Worm (Caenorhabditis elegans): Measurements from ENCODE around the gene C28H8.2.

The C28H8.2 gene

DNA sequence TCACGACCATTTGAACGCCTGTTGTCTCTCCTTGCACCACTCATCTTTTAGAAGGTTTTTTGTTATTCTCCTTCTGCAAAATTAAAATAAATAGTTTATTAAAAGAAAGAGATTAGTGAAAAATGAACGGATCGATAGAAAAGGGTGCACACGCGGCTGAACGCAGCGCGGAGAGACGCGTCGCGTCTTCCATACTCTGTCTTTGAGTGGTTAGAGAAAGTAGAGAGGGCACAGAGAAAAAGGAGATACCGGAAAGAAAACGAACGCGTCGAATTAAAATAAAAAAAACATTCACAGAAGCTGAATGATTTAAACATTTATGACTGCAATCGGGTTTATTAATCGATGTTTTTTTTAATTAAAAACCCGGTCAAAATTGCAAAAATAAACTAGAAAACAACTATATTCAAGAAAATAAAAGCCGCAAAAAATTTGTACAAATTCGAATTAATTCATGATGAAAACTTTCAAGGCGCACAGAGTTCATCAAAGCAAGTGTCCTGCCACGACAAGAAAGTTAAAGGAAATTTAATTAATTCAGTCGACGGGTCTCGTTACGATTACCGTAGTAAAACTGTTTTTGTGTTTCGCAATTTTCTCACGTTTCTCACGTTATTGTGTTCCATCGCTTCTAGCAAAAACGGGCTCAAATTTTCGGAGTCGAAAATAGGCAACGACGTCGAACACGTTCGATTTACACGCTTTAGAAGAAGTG is 38.2 kb downstream of the C28H8.2 start, which contains the start of the genes nono-1 and nop-1:
nono-1 (minus strand) TSS at position 75 of the 715 bp plus-strand sequence.
nop-1 (plus strand) TSS at position 551 of the 715 bp plus-strand sequence.
- TF ChIP-seq mls-2 (tag; optimal IDR thresholded peaks at IDR 0.05) (peak; percentile 22), nhr-237 (tag; optimal IDR thresholded peaks at IDR 0.05) (no peak), flh-1 (GFP tag; optimal IDR thresholded peaks at IDR 0.05) (no peak), sptf-1 (tag; optimal IDR thresholded peaks at IDR 0.05) (no peak), drap-1 (GFP tag; optimal IDR thresholded peaks at IDR 0.05) (no peak), elt-1 (tag; optimal IDR thresholded peaks at IDR 0.05; ENCODE audit: borderline replicate concordance, insufficient read depth) (no peak), mep-1 (tag; optimal IDR thresholded peaks at IDR 0.05) (peak; percentile 10), ham-2 (GFP tag; optimal IDR thresholded peaks at IDR 0.05) (no peak), ces-1 (GFP tag; optimal IDR thresholded peaks at IDR 0.05) (peak; percentile 9), nhr-12 (tag; optimal IDR thresholded peaks at IDR 0.05) (no peak), lin-13 (tag; optimal IDR thresholded peaks at IDR 0.05) (no peak), ceh-83 (GFP tag; optimal IDR thresholded peaks at IDR 0.05) (no peak), unc-120 (tag; optimal IDR thresholded peaks at IDR 0.05; ENCODE audit: poor library complexity, severe bottlenecking) (no peak), ceh-39 (tag; optimal IDR thresholded peaks at IDR 0.05) (peak; percentile 100), nhr-76 (tag; optimal IDR thresholded peaks at IDR 0.05) (no peak), hlh-1 (tag; optimal IDR thresholded peaks at IDR 0.05) (no peak), lin-32 (GFP tag; optimal IDR thresholded peaks at IDR 0.05) (no peak), tbx-8 (GFP tag; optimal IDR thresholded peaks at IDR 0.05) (no peak), sem-2 (GFP tag; optimal IDR thresholded peaks at IDR 0.05) (no peak)

DNA sequence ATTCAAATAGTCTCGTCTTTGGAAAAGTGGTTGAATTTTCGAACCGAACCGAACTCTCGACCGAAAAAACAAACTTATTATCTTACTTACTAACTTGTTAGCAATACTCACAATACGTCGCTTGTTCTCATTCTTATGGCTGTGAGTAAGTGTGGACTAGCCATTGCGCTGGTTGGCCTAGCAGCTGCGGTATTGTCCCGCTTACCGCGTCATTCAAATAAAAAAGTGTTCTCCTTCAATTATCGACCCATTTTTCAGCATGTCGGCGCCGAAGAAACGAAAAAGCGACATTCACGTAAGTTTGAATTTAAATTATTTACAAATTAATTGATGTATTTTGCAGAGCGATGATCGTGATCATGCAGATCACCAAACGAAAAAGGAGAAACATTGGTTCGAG is 38.9 kb downstream of the C28H8.2 start:
- TF ChIP-seq ceh-39 (tag; optimal IDR thresholded peaks at IDR 0.05) (peak; percentile 63), elt-3 (tag; optimal IDR thresholded peaks at IDR 0.05) (no peak), ham-2 (GFP tag; optimal IDR thresholded peaks at IDR 0.05) (peak; percentile 49)

DNA sequence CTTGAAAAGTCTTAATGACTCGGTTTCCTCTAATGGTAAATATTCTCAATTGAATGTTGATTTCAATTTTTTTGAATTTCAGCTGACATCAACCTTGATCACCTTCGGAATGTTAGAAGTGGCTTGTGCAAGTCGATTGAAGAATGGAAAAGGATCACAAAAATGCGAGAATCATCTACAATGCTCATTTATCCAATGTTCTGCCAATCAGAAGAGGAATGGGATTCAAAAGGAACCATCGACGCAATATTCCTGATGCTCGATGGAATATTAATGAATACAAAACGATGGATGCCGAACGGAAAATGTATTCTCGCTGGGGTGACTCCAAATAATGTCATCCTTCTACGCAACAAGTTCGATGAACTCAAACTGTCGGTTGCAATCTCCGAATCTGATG is 41.4 kb downstream of the C28H8.2 start:
- TF ChIP-seq sem-2 (GFP tag; optimal IDR thresholded peaks at IDR 0.05): no peak
- TF ChIP-seq ceh-39 (tag; optimal IDR thresholded peaks at IDR 0.05): no peak
- no peak for TF ChIP-seq mls-2 (tag; optimal IDR thresholded peaks at IDR 0.05)
- TF ChIP-seq unc-39 (tag; optimal IDR thresholded peaks at IDR 0.05): no peak
- TF ChIP-seq blmp-1 (tag; optimal IDR thresholded peaks at IDR 0.05): no peak

DNA sequence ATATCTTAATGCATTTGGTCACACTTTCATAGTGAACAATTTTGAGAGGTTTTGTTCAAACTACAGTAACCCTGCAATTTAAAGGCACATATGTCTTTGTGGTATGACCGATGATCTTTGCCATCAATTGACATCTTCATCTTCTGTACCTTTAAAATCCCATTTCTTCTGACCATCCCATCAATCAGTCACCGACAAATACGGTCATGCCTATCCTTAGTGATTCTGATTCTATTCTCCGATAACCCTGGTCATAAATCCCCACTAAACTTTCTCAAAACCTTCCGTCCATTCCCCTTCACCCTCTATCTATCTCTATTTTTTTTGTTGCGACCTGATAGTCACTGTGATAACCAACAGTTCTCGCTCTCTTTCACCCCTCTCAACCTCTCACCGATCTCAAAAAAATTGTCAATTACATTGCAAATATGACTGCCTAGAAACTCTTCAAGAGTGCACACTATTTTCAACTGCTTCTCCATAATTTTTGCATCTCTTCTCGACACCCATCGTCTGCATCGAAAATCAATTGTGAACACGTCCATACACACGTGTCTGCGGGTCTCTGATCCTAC is 44.0 kb downstream of the C28H8.2 start:
- no peak for TF ChIP-seq sem-2 (GFP tag; optimal IDR thresholded peaks at IDR 0.05)
- no peak for TF ChIP-seq ztf-11 (tag; optimal IDR thresholded peaks at IDR 0.05)
- TF ChIP-seq blmp-1 (tag; optimal IDR thresholded peaks at IDR 0.05): no peak
- no peak for TF ChIP-seq lin-32 (GFP tag; optimal IDR thresholded peaks at IDR 0.05)
- no peak for TF ChIP-seq ceh-39 (tag; optimal IDR thresholded peaks at IDR 0.05)
- no peak for TF ChIP-seq M03D4.4 (tag; optimal IDR thresholded peaks at IDR 0.05)
- no peak for TF ChIP-seq pha-4 (tag; optimal IDR thresholded peaks at IDR 0.05)
- no peak for TF ChIP-seq unc-62 (GFP tag; optimal IDR thresholded peaks at IDR 0.05)
- no peak for TF ChIP-seq nhr-76 (tag; optimal IDR thresholded peaks at IDR 0.05)

DNA sequence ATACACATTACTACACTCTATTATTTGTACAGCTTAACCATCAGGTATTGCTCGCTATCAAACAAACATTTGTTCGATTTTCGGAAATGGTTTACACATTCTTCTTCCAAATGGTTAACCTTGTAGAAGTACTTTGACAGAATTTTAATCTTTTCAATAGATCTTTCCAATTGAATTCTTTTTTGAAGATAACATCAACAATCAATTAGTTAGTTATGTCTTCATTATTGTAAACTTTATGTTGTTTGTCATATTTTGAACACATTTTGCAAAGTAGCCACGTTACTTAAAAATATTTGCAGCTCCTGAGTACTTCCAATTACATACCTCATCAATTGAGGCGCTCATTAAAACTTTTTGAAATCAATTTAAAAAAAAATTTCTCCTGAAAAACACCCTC is 45.2 kb downstream of the C28H8.2 start:
- TF ChIP-seq tbx-8 (GFP tag; optimal IDR thresholded peaks at IDR 0.05) (no peak), zip-8 (tag; optimal IDR thresholded peaks at IDR 0.05) (no peak), ceh-83 (GFP tag; optimal IDR thresholded peaks at IDR 0.05) (no peak), lsy-2 (tag; optimal IDR thresholded peaks at IDR 0.05) (no peak), drap-1 (GFP tag; optimal IDR thresholded peaks at IDR 0.05) (no peak), ztf-11 (tag; optimal IDR thresholded peaks at IDR 0.05) (no peak), mls-2 (tag; optimal IDR thresholded peaks at IDR 0.05) (no peak), ham-2 (GFP tag; optimal IDR thresholded peaks at IDR 0.05) (no peak), hlh-1 (tag; optimal IDR thresholded peaks at IDR 0.05) (no peak), nhr-237 (tag; optimal IDR thresholded peaks at IDR 0.05) (no peak), nhr-12 (tag; optimal IDR thresholded peaks at IDR 0.05) (no peak), ceh-39 (tag; optimal IDR thresholded peaks at IDR 0.05) (no peak), mep-1 (tag; optimal IDR thresholded peaks at IDR 0.05) (no peak), lin-13 (tag; optimal IDR thresholded peaks at IDR 0.05) (no peak), elt-3 (tag; optimal IDR thresholded peaks at IDR 0.05) (no peak), lin-32 (GFP tag; optimal IDR thresholded peaks at IDR 0.05) (no peak), sptf-1 (tag; optimal IDR thresholded peaks at IDR 0.05) (no peak)

Measured in whole organism, mixed stage, embryonic.